Fruit fly (Drosophila melanogaster) whole organism, embryonic: ENCODE results near the gene woc.

Source experiments
- Atf6 ChIP-seq: fragments of 200-800 bp; sonication (Bioruptor generic); IDR thresholded peaks from 2 replicates; pipeline ENCODE4 v1.3.6; 2022; ENCODE audit warnings: missing biosample characterization, missing genetic modification characterization
- CG11247 ChIP-seq: fragments of 200-800 bp; sonication (Bioruptor generic); IDR thresholded peaks from 2 replicates; pipeline ENCODE4 v1.3.6; 2022; ENCODE audit warnings: missing biosample characterization, missing genetic modification characterization
- CG12219 ChIP-seq: fragments of 200-800 bp; sonication (Bioruptor generic); optimal IDR thresholded peaks from 3 replicates; lab custom pipeline; 2018; ENCODE audit warnings: missing biosample characterization, mild to moderate bottlenecking, missing genetic modification characterization
- CG12236 ChIP-seq: fragments of 200-800 bp; sonication (Bioruptor generic); optimal IDR thresholded peaks from 2 replicates; lab custom pipeline; 2016; ENCODE audit warnings: missing biosample characterization, missing genetic modification characterization
- CG12299 ChIP-seq: fragments of 200-800 bp; sonication (Bioruptor generic); optimal IDR thresholded peaks from 2 replicates; lab custom pipeline; 2018; ENCODE audit warnings: missing biosample characterization, mild to moderate bottlenecking, missing genetic modification characterization
- CG15011 ChIP-seq: fragments of 200-800 bp; sonication (Bioruptor generic); optimal IDR thresholded peaks from 3 replicates; lab custom pipeline; 2018; ENCODE audit warnings: missing biosample characterization, mild to moderate bottlenecking, missing genetic modification characterization
- CG15479 ChIP-seq: fragments of 200-800 bp; sonication (Bioruptor generic); optimal IDR thresholded peaks from 3 replicates; lab custom pipeline; 2019; ENCODE audit warnings: missing biosample characterization, mild to moderate bottlenecking, missing genetic modification characterization, moderate library complexity
- CG17385 ChIP-seq: fragments of 200-800 bp; sonication (Bioruptor generic); optimal IDR thresholded peaks from 3 replicates; lab custom pipeline; 2018; ENCODE audit warnings: missing biosample characterization, mild to moderate bottlenecking, missing genetic modification characterization
- CG18262 ChIP-seq: fragments of 200-800 bp; optimal IDR thresholded peaks from 3 replicates; lab custom pipeline; 2019; ENCODE audit warnings: missing biosample characterization, mild to moderate bottlenecking, missing genetic modification characterization, moderate library complexity
- CG1832 ChIP-seq: fragments of 200-800 bp; sonication (Bioruptor generic); optimal IDR thresholded peaks from 2 replicates; lab custom pipeline; 2017; ENCODE audit warnings: missing biosample characterization, mild to moderate bottlenecking, missing genetic modification characterization, inconsistent platforms
- CG2116 ChIP-seq: fragments of 200-800 bp; sonication (Bioruptor generic); optimal IDR thresholded peaks from 3 replicates; lab custom pipeline; 2018; ENCODE audit warnings: missing biosample characterization, mild to moderate bottlenecking, missing genetic modification characterization
- CG4854 ChIP-seq: fragments of 200-800 bp; sonication (Bioruptor generic); optimal IDR thresholded peaks from 2 replicates; lab custom pipeline; 2016; ENCODE audit warnings: missing biosample characterization, missing genetic modification characterization, inconsistent platforms
- CG7745 ChIP-seq: fragments of 200-800 bp; sonication (Bioruptor generic); optimal IDR thresholded peaks from 2 replicates; lab custom pipeline; 2018; ENCODE audit warnings: missing biosample characterization, mild to moderate bottlenecking, missing genetic modification characterization, moderate library complexity
- CG7987 ChIP-seq: fragments of 200-800 bp; sonication (Bioruptor generic); optimal IDR thresholded peaks from 2 replicates; lab custom pipeline; 2018; ENCODE audit warnings: missing biosample characterization, mild to moderate bottlenecking, missing genetic modification characterization, moderate library complexity
- CG9797 ChIP-seq: fragments of 200-800 bp; sonication (Bioruptor generic); optimal IDR thresholded peaks from 3 replicates; lab custom pipeline; 2018; ENCODE audit warnings: missing biosample characterization, mild to moderate bottlenecking, missing genetic modification characterization
- D19A ChIP-seq: fragments of 200-800 bp; optimal IDR thresholded peaks from 3 replicates; lab custom pipeline; 2019; ENCODE audit warnings: missing biosample characterization, mild to moderate bottlenecking, missing genetic modification characterization, moderate library complexity
- Ets65A ChIP-seq: fragments of 200-800 bp; sonication (Bioruptor generic); peaks from one replicate; lab custom pipeline; 2016; ENCODE audit warnings: missing biosample characterization, missing genetic modification characterization
- H2.0 ChIP-seq: fragments of 200-800 bp; sonication (Bioruptor generic); IDR thresholded peaks from 2 replicates; pipeline ENCODE4 v1.3.6; 2022; ENCODE audit warnings: missing biosample characterization, missing genetic modification characterization
- Hey ChIP-seq: fragments of 200-800 bp; sonication (Bioruptor generic); optimal IDR thresholded peaks from 3 replicates; lab custom pipeline; 2018; ENCODE audit warnings: missing biosample characterization, mild to moderate bottlenecking, missing genetic modification characterization
- Hr3 ChIP-seq: fragments of 200-800 bp; sonication (Bioruptor generic); optimal IDR thresholded peaks from 3 replicates; lab custom pipeline; 2016; ENCODE audit warnings: missing biosample characterization, missing genetic modification characterization
- Lhr ChIP-seq: fragments of 200-800 bp; sonication (Bioruptor generic); optimal IDR thresholded peaks from 3 replicates; lab custom pipeline; 2017; ENCODE audit warnings: mild to moderate bottlenecking, missing biosample characterization, missing genetic modification reagents, missing genetic modification characterization
- MTF-1 ChIP-seq: fragments of 200-800 bp; sonication (Bioruptor generic); optimal IDR thresholded peaks from 2 replicates; lab custom pipeline; 2018; ENCODE audit warnings: missing biosample characterization, mild to moderate bottlenecking, missing genetic modification characterization, borderline replicate concordance
- Meics ChIP-seq: fragments of 200-800 bp; sonication (Bioruptor generic); optimal IDR thresholded peaks from 2 replicates; lab custom pipeline; 2017; ENCODE audit warnings: missing biosample characterization, mild to moderate bottlenecking, missing genetic modification characterization
- Myb ChIP-seq: fragments of 200-800 bp; sonication (Bioruptor generic); optimal IDR thresholded peaks from 2 replicates; lab custom pipeline; 2016; ENCODE audit warnings: missing biosample characterization, missing genetic modification characterization
- Optix ChIP-seq: fragments of 200-800 bp; sonication (Bioruptor generic); IDR thresholded peaks from 3 replicates; pipeline ENCODE4 v1.3.6; 2022; ENCODE audit warnings: missing biosample characterization, missing genetic modification characterization
- Ravus ChIP-seq: fragments of 200-800 bp; sonication (Bioruptor generic); IDR thresholded peaks from 2 replicates; pipeline ENCODE4 v1.3.6; 2022; ENCODE audit warnings: missing biosample characterization, missing genetic modification characterization
- Side ChIP-seq: fragments of 200-800 bp; sonication (Bioruptor generic); optimal IDR thresholded peaks from 2 replicates; lab custom pipeline; 2016; ENCODE audit warnings: missing biosample characterization, missing genetic modification characterization
- Ssrp ChIP-seq: fragments of 200-800 bp; sonication (Bioruptor generic); optimal IDR thresholded peaks from 2 replicates; lab custom pipeline; 2018; ENCODE audit warnings: missing biosample characterization, mild to moderate bottlenecking, missing genetic modification characterization, moderate library complexity
- Trl ChIP-seq, 3 experiments: fragments of >200 bp in 2 of 3; fragments of 200-800 bp in 1 of 3; sonication (Bioruptor generic) in 1 of 3; optimal IDR thresholded peaks; 2 replicates in 1 of 3; 3 replicates in 2 of 3; lab custom pipeline; 2016 to 2017; ENCODE audit warnings: missing biosample characterization in 1 of 3, missing genetic modification characterization in 1 of 3
- al ChIP-seq: fragments of 200-800 bp; sonication (Bioruptor generic); IDR thresholded peaks from 2 replicates; pipeline ENCODE4 v1.3.6; 2022; ENCODE audit warnings: missing biosample characterization, missing genetic modification characterization
- aop ChIP-seq: fragments of 200-800 bp; sonication (Bioruptor generic); IDR thresholded peaks from 2 replicates; pipeline ENCODE4 v1.3.6; 2022; ENCODE audit warnings: missing biosample characterization, missing genetic modification characterization
- ash1 ChIP-seq: fragments of 200-800 bp; sonication (Bioruptor generic); optimal IDR thresholded peaks from 2 replicates; lab custom pipeline; 2018; ENCODE audit warnings: missing biosample characterization, mild to moderate bottlenecking, missing genetic modification characterization
- bsh ChIP-seq, 2 experiments: fragments of 200-800 bp; sonication (Bioruptor generic); optimal IDR thresholded peaks; 2 replicates each; lab custom pipeline; 2017 to 2018; ENCODE audit warnings: mild to moderate bottlenecking in 2 of 2, missing biosample characterization in 2 of 2, missing genetic modification characterization in 2 of 2, moderate library complexity in 1 of 2
- cad ChIP-seq: fragments of >200 bp; optimal IDR thresholded peaks from 2 replicates; lab custom pipeline; 2017; ENCODE audit warnings: missing biosample characterization, missing genetic modification characterization
- cato ChIP-seq: fragments of 200-800 bp; sonication (Bioruptor generic); optimal IDR thresholded peaks from 2 replicates; lab custom pipeline; 2016; ENCODE audit warnings: missing biosample characterization, missing genetic modification characterization, borderline replicate concordance
- ewg ChIP-seq: fragments of 200-800 bp; sonication (Bioruptor generic); optimal IDR thresholded peaks from 3 replicates; lab custom pipeline; 2017; ENCODE audit warnings: mild to moderate bottlenecking, missing biosample characterization, missing genetic modification reagents, missing genetic modification characterization
- gem ChIP-seq: fragments of 200-800 bp; sonication (Bioruptor generic); optimal IDR thresholded peaks from 2 replicates; lab custom pipeline; 2019; ENCODE audit warnings: missing biosample characterization, mild to moderate bottlenecking, missing genetic modification characterization, moderate library complexity
- hb ChIP-seq: fragments of 200-800 bp; sonication (Bioruptor generic); IDR thresholded peaks from 3 replicates; pipeline ENCODE4 v1.3.6; 2022; ENCODE audit warnings: missing biosample characterization, missing genetic modification characterization; ENCODE audit not compliant: partially characterized antibody
- lilli ChIP-seq: fragments of 200-800 bp; sonication (Bioruptor generic); optimal IDR thresholded peaks from 3 replicates; lab custom pipeline; 2016; ENCODE audit warnings: missing biosample characterization, missing genetic modification characterization
- psq ChIP-seq: fragments of 200-800 bp; sonication (Bioruptor generic); optimal IDR thresholded peaks from 2 replicates; lab custom pipeline; 2017; ENCODE audit warnings: missing biosample characterization, missing genetic modification characterization
- row ChIP-seq: fragments of 200-800 bp; sonication (Bioruptor generic); IDR thresholded peaks from 3 replicates; pipeline ENCODE4 v1.3.6; 2022; ENCODE audit warnings: missing biosample characterization, missing genetic modification characterization
- run ChIP-seq: fragments of 200-800 bp; sonication (Bioruptor generic); optimal IDR thresholded peaks from 3 replicates; lab custom pipeline; 2018; ENCODE audit warnings: missing biosample characterization, mild to moderate bottlenecking, missing genetic modification characterization
- salm ChIP-seq: fragments of 200-800 bp; sonication (Bioruptor generic); optimal IDR thresholded peaks from 2 replicates; lab custom pipeline; 2018; ENCODE audit warnings: missing biosample characterization, mild to moderate bottlenecking, missing genetic modification characterization
- sd ChIP-seq: fragments of 200-800 bp; sonication (Bioruptor generic); optimal IDR thresholded peaks from 3 replicates; lab custom pipeline; 2018; ENCODE audit warnings: missing biosample characterization, mild to moderate bottlenecking, missing genetic modification characterization, moderate library complexity
- tap ChIP-seq: fragments of 200-800 bp; optimal IDR thresholded peaks from 3 replicates; lab custom pipeline; 2019; ENCODE audit warnings: missing biosample characterization, mild to moderate bottlenecking, missing genetic modification characterization, moderate library complexity
- twi ChIP-seq: fragments of 200-800 bp; optimal IDR thresholded peaks from 2 replicates; lab custom pipeline; 2019; ENCODE audit warnings: missing biosample characterization, mild to moderate bottlenecking, missing genetic modification characterization, moderate library complexity
- unc-4 ChIP-seq: fragments of 200-800 bp; sonication (Bioruptor generic); IDR thresholded peaks from 2 replicates; pipeline ENCODE4 v1.3.6; 2022; ENCODE audit warnings: missing biosample characterization, missing genetic modification characterization; ENCODE audit not compliant: partially characterized antibody
- usp ChIP-seq: fragments of >200 bp; optimal IDR thresholded peaks from 2 replicates; lab custom pipeline; 2017; ENCODE audit warnings: missing biosample characterization, missing genetic modification characterization
- wek ChIP-seq: fragments of 200-800 bp; sonication (Bioruptor generic); optimal IDR thresholded peaks from 3 replicates; lab custom pipeline; 2018; ENCODE audit warnings: missing biosample characterization, mild to moderate bottlenecking, missing genetic modification characterization, moderate library complexity
- yki ChIP-seq: fragments of >200 bp; optimal IDR thresholded peaks from 3 replicates; lab custom pipeline; 2018
- zf30C ChIP-seq: fragments of 200-800 bp; sonication (Bioruptor generic); optimal IDR thresholded peaks from 3 replicates; lab custom pipeline; 2018; ENCODE audit warnings: missing biosample characterization, mild to moderate bottlenecking, missing genetic modification characterization

Gene woc

dm6 chr3R:27246264-27246663 lies 17.6 kb downstream of the woc start (continued):
- TF ChIP-seq usp (GFP tag; lab: Kevin White, UChicago) (no peak), CG7987 (GFP tag; lab: Kevin White, UChicago) (no peak), al (GFP tag; lab: Robert Waterston, UW) (peak; percentile 53; the same call in 1 of the 2 replicates), CG7745 (tag; lab: Kevin White, UChicago) (no peak), twi (tag; lab: Kevin White, UChicago) (peak; percentile 78), zf30C (GFP tag; lab: Kevin White, UChicago) (no peak), D19A (tag; lab: Kevin White, UChicago) (peak; percentile 89), cad (GFP tag; lab: Kevin White, UChicago) (no peak), ash1 (GFP tag; lab: Kevin White, UChicago) (no peak), ewg (GFP tag; lab: Kevin White, UChicago) (peak; percentile 54), CG12299 (tag; lab: Kevin White, UChicago) (peak; percentile 74), Ets65A (no peak), CG4854 (no peak), Trl (optimal IDR thresholded peaks at IDR 0.05; lab: Kevin White, UChicago) (no peak), Trl (GFP tag; optimal IDR thresholded peaks at IDR 0.05; lab: Kevin White, UChicago) (no peak), CG18262 (peak; percentile 95), gem (peak; percentile 93), row (GFP tag; lab: Robert Waterston, UW) (peak; percentile 75), CG11247 (GFP tag; lab: Robert Waterston, UW) (no peak), hb (GFP tag; lab: Robert Waterston, UW) (no peak), Ravus (GFP tag; lab: Robert Waterston, UW) (no peak; the same call in 1 of the 2 replicates), Atf6 (GFP tag; lab: Robert Waterston, UW) (peak; percentile 14; the same call in 1 of the 2 replicates), CG12236 (GFP tag; lab: Kevin White, UChicago) (no peak), salm (peak; percentile 82), MTF-1 (no peak), CG15011 (GFP tag; lab: Kevin White, UChicago) (peak; percentile 71), Myb (GFP tag; lab: Kevin White, UChicago) (no peak), Hr3 (peak; percentile 68), yki (lab: Kevin White, UChicago) (no peak), sd (tag; lab: Kevin White, UChicago) (peak; percentile 78), bsh (GFP tag; optimal IDR thresholded peaks at IDR 0.05; lab: Kevin White, UChicago) (peak; percentile 25 to 87), H2.0 (GFP tag; lab: Robert Waterston, UW) (peak; percentile 58), psq (peak; percentile 52), unc-4 (GFP tag; lab: Robert Waterston, UW) (no peak), run (peak; percentile 89), cato (GFP tag; lab: Kevin White, UChicago) (peak; percentile 41), CG9797 (GFP tag; lab: Kevin White, UChicago) (no peak), CG1832 (GFP tag; lab: Kevin White, UChicago) (no peak), CG2116 (GFP tag; lab: Kevin White, UChicago) (peak; percentile 38), Lhr (peak; percentile 42), lilli (peak; percentile 1), Ssrp (tag; lab: Kevin White, UChicago) (peak; percentile 83), Hey (no peak), CG17385 (GFP tag; lab: Kevin White, UChicago) (peak; percentile 80), Meics (GFP tag; lab: Kevin White, UChicago) (peak; percentile 75), CG12219 (GFP tag; lab: Kevin White, UChicago) (peak; percentile 61), Optix (no peak), Side (no peak), CG15479 (GFP tag; lab: Kevin White, UChicago) (no peak), tap (peak; percentile 91), aop (GFP tag; lab: Robert Waterston, UW) (no peak), wek (GFP tag; lab: Kevin White, UChicago) (no peak)
